Fruit fly (Drosophila melanogaster): ENCODE results near the gene CG12017.

DNA sequence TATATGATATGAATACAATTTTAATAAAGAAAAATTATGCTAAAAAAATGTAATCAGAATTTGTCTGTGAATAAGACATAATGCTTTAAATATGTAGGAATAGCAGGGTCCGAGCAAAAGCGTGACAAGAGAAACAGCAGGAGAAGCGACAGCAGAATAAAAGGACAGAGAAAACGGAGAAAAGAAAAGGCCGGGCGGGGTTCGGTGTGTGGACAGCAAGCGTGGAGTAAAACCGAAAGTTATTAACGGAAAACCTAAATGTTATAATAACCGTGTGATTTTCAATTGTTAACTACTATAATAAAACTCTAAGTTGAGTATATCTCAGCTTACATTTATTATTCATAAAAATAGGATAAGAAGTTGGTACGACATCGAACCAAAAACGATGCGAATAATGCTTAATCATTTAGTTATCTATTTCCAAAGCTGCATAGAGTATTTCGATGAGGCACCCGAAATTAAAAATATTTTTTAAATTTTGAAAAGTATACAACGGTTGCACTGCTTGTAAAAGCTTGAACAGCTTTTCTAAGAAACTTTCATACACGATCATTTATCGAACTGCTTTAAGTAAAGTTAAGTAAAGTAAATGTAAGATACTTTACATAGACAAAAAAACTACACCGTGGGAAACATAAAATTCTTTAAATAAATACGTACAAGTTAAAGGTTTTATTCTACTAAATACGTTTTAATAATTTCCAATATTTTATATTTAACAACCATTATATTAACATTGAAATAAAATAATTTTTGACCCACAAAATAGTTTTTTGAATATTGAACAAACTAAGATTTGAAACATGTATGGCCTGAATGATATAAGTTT, 28.2 kb upstream of the CG12017 start:
- TF ChIP-seq rn (GFP tag; IDR thresholded peaks at IDR 0.05) (no peak), EcR (GFP tag; optimal IDR thresholded peaks at IDR 0.05) (no peak), Pif1B (GFP tag; optimal IDR thresholded peaks at IDR 0.05) (no peak), fd96Ca (GFP tag; IDR thresholded peaks at IDR 0.05) (no peak), Ets98B (GFP tag; IDR thresholded peaks at IDR 0.05) (no peak), CG8301 (tag; optimal IDR thresholded peaks at IDR 0.05) (peak; percentile 9), Snoo (tag; optimal IDR thresholded peaks at IDR 0.05) (no peak)

Data from whole organism, pupa.